Fruit fly (Drosophila melanogaster): ENCODE results near the gene CG11226.
A peak's percentile ranks its signal among the peaks of the same experiment; 100 is the strongest.

The CG11226 gene

dm6 chr3L:22863367-22864078, 26.7 kb downstream of the CG11226 start, which contains the start of gene CG33169 (continued):
- peak; percentile 55 for TF ChIP-seq CG1024 (GFP tag; IDR thresholded peaks at IDR 0.05)
- TF ChIP-seq sna (GFP tag; IDR thresholded peaks at IDR 0.05; ENCODE audit: partially characterized antibody): peak; percentile 39; the same call in 1 of the 2 replicates
- TF ChIP-seq fd64A (GFP tag; optimal IDR thresholded peaks at IDR 0.05): no peak
- no peak for TF ChIP-seq sc (optimal IDR thresholded peaks at IDR 0.05)
- TF ChIP-seq sc (GFP tag; optimal IDR thresholded peaks at IDR 0.05): peak; percentile 1
- TF ChIP-seq CG17802 (tag; optimal IDR thresholded peaks at IDR 0.05): peak; percentile 67
- TF ChIP-seq ttk (GFP tag; IDR thresholded peaks at IDR 0.05): peak; percentile 81
- TF ChIP-seq PHDP (tag; optimal IDR thresholded peaks at IDR 0.05): peak; percentile 59
- TF ChIP-seq CG9215 (GFP tag; IDR thresholded peaks at IDR 0.05): peak; percentile 80
- peak; percentile 74 for TF ChIP-seq CG3065 (GFP tag; optimal IDR thresholded peaks at IDR 0.05)
- TF ChIP-seq gcm (GFP tag; optimal IDR thresholded peaks at IDR 0.05): peak; percentile 9
- TF ChIP-seq CG11247 (GFP tag; IDR thresholded peaks at IDR 0.05): peak; percentile 95
- peak; percentile 60 for TF ChIP-seq Dref (GFP tag; IDR thresholded peaks at IDR 0.05)
- TF ChIP-seq cad (GFP tag; optimal IDR thresholded peaks at IDR 0.05): no peak
- no peak for TF ChIP-seq pros (GFP tag; optimal IDR thresholded peaks at IDR 0.05)
- TF ChIP-seq CG7372 (GFP tag; IDR thresholded peaks at IDR 0.05): peak; percentile 69
- peak in 1 of 3 experiments; percentile 17 for TF ChIP-seq lola (GFP tag; optimal IDR thresholded peaks at IDR 0.05)
- peak; percentile 71 for TF ChIP-seq pfk (GFP tag; optimal IDR thresholded peaks at IDR 0.05)
- peak; percentile 85 for TF ChIP-seq CG11398 (GFP tag; optimal IDR thresholded peaks at IDR 0.05)
- no peak for TF ChIP-seq CG6683 (GFP tag; optimal IDR thresholded peaks at IDR 0.05)
- TF ChIP-seq bsh (GFP tag; optimal IDR thresholded peaks at IDR 0.05): peak in 1 of 2 experiments; percentile 62
- peak; percentile 72 for TF ChIP-seq slp2 (GFP tag; optimal IDR thresholded peaks at IDR 0.05)
- peak; percentile 76 for TF ChIP-seq CG2712 (tag; optimal IDR thresholded peaks at IDR 0.05)
- TF ChIP-seq B-H1 (GFP tag; IDR thresholded peaks at IDR 0.05): peak; percentile 58; the same call in 2 of the 3 replicates
- TF ChIP-seq CG15011 (GFP tag; optimal IDR thresholded peaks at IDR 0.05): peak; percentile 52
- peak; percentile 89 to 95 for TF ChIP-seq dpn (GFP tag; optimal IDR thresholded peaks at IDR 0.05)
- peak; percentile 96 for TF ChIP-seq CG3847 (GFP tag; IDR thresholded peaks at IDR 0.05)
- no peak; the same call in 1 of the 2 replicates for TF ChIP-seq Gsc (GFP tag; IDR thresholded peaks at IDR 0.05)
- peak; percentile 79 for TF ChIP-seq da (GFP tag; optimal IDR thresholded peaks at IDR 0.05)
- TF ChIP-seq CG17361 (GFP tag; IDR thresholded peaks at IDR 0.05): peak; percentile 61
- TF ChIP-seq Mad (GFP tag; optimal IDR thresholded peaks at IDR 0.05): peak; percentile 89
- peak; percentile 78 for TF ChIP-seq HHEX (GFP tag; optimal IDR thresholded peaks at IDR 0.05)
- peak; percentile 66 for TF ChIP-seq btn (GFP tag; optimal IDR thresholded peaks at IDR 0.05)
- TF ChIP-seq croc (GFP tag; conservative IDR thresholded peaks at IDR 0.05): peak; percentile 56; the same call in 2 of the 3 replicates
- peak; percentile 69 for TF ChIP-seq CG3281 (GFP tag; optimal IDR thresholded peaks at IDR 0.05)
- peak; percentile 3 for TF ChIP-seq Neu2 (GFP tag; optimal IDR thresholded peaks at IDR 0.05; ENCODE audit: borderline replicate concordance)
- TF ChIP-seq twi (tag; optimal IDR thresholded peaks at IDR 0.05): peak; percentile 52
- TF ChIP-seq prd (optimal IDR thresholded peaks at IDR 0.05): no peak
- peak; percentile 82 for TF ChIP-seq prd (GFP tag; IDR thresholded peaks at IDR 0.05)
- TF ChIP-seq klu (GFP tag; IDR thresholded peaks at IDR 0.05): peak; percentile 78
- peak; percentile 71; the same call in 2 of the 3 replicates for TF ChIP-seq so (GFP tag; IDR thresholded peaks at IDR 0.05)
- TF ChIP-seq HLH54F (GFP tag; optimal IDR thresholded peaks at IDR 0.05): peak; percentile 94
- peak; percentile 67 for TF ChIP-seq Fer2 (tag; optimal IDR thresholded peaks at IDR 0.05)
- peak; percentile 44 for TF ChIP-seq CG4730 (GFP tag; IDR thresholded peaks at IDR 0.05)
- peak; percentile 65 for TF ChIP-seq CG3407 (GFP tag; optimal IDR thresholded peaks at IDR 0.05)
- no peak for TF ChIP-seq CG1832 (GFP tag; optimal IDR thresholded peaks at IDR 0.05)
- TF ChIP-seq slou (GFP tag; optimal IDR thresholded peaks at IDR 0.05): peak; percentile 85
- peak; percentile 96 for TF ChIP-seq mam (GFP tag; optimal IDR thresholded peaks at IDR 0.05)
- peak; percentile 73; the same call in 1 of the 2 replicates for TF ChIP-seq ro (GFP tag; IDR thresholded peaks at IDR 0.05)
- TF ChIP-seq CG11085 (GFP tag; IDR thresholded peaks at IDR 0.05): peak; percentile 95

Measured in whole organism, embryonic.